Fruit fly (Drosophila melanogaster) whole organism, embryonic: ENCODE measurements around the gene wtrw.

Experiments
- Adf1 ChIP-seq: fragments of 200-800 bp; sonication (Bioruptor generic); IDR thresholded peaks from 2 replicates; pipeline ENCODE4 v1.3.6; 2022; ENCODE audit warnings: missing biosample characterization, missing genetic modification characterization
- Aef1 ChIP-seq: fragments of 200-800 bp; sonication (Bioruptor generic); IDR thresholded peaks from 3 replicates; pipeline ENCODE4 v1.3.6; 2022; ENCODE audit warnings: missing biosample characterization, missing genetic modification characterization
- Atf3 ChIP-seq: fragments of 200-800 bp; sonication (Bioruptor generic); optimal IDR thresholded peaks from 3 replicates; lab custom pipeline; 2016; ENCODE audit warnings: missing biosample characterization, missing genetic modification characterization
- Bteb2 ChIP-seq: fragments of 200-800 bp; sonication (Bioruptor generic); optimal IDR thresholded peaks from 2 replicates; lab custom pipeline; 2016; ENCODE audit warnings: missing biosample characterization, missing genetic modification characterization
- CG11504 ChIP-seq: fragments of 200-800 bp; sonication (Bioruptor generic); optimal IDR thresholded peaks from 3 replicates; lab custom pipeline; 2019; ENCODE audit warnings: missing biosample characterization, mild to moderate bottlenecking, missing genetic modification characterization, moderate library complexity
- CG12391 ChIP-seq: fragments of 200-800 bp; sonication (Bioruptor generic); optimal IDR thresholded peaks from 3 replicates; lab custom pipeline; 2018; ENCODE audit warnings: missing biosample characterization, mild to moderate bottlenecking, missing genetic modification characterization, moderate library complexity
- CG13287 ChIP-seq: fragments of 200-800 bp; sonication (Bioruptor generic); IDR thresholded peaks from 2 replicates; pipeline ENCODE4 v1.3.6; 2022; ENCODE audit warnings: missing biosample characterization, missing genetic modification characterization; ENCODE audit not compliant: partially characterized antibody
- CG13624 ChIP-seq: fragments of 200-800 bp; sonication (Bioruptor generic); optimal IDR thresholded peaks from 2 replicates; lab custom pipeline; 2016; ENCODE audit warnings: missing biosample characterization, missing genetic modification characterization
- CG15073 ChIP-seq: fragments of 200-800 bp; sonication (Bioruptor generic); optimal IDR thresholded peaks from 2 replicates; lab custom pipeline; 2016; ENCODE audit warnings: missing biosample characterization, missing genetic modification characterization
- CG1529 ChIP-seq: fragments of 200-800 bp; sonication (Bioruptor generic); optimal IDR thresholded peaks from 3 replicates; lab custom pipeline; 2018; ENCODE audit warnings: missing biosample characterization, missing genetic modification characterization
- CG17385 ChIP-seq: fragments of 200-800 bp; sonication (Bioruptor generic); optimal IDR thresholded peaks from 3 replicates; lab custom pipeline; 2018; ENCODE audit warnings: missing biosample characterization, mild to moderate bottlenecking, missing genetic modification characterization
- CG2712 ChIP-seq: fragments of 200-800 bp; optimal IDR thresholded peaks from 3 replicates; lab custom pipeline; 2019; ENCODE audit warnings: missing biosample characterization, mild to moderate bottlenecking, missing genetic modification characterization, moderate library complexity
- CG32532 ChIP-seq: fragments of 200-800 bp; sonication (Bioruptor generic); IDR thresholded peaks from 2 replicates; pipeline ENCODE4 v1.3.6; 2022; ENCODE audit warnings: missing biosample characterization, missing genetic modification characterization
- CG3281 ChIP-seq: fragments of 200-800 bp; sonication (Bioruptor generic); optimal IDR thresholded peaks from 3 replicates; lab custom pipeline; 2017; ENCODE audit warnings: missing biosample characterization, mild to moderate bottlenecking, missing genetic modification characterization
- CG34224 ChIP-seq: fragments of 200-800 bp; sonication (Bioruptor generic); IDR thresholded peaks from 3 replicates; pipeline ENCODE4 v1.3.6; 2022; ENCODE audit warnings: missing biosample characterization, missing genetic modification characterization; ENCODE audit not compliant: partially characterized antibody
- CG4424 ChIP-seq: fragments of 200-800 bp; sonication (Bioruptor generic); optimal IDR thresholded peaks from 3 replicates; lab custom pipeline; 2016; ENCODE audit warnings: missing biosample characterization, missing genetic modification characterization
- CG5180 ChIP-seq: fragments of 200-800 bp; sonication (Bioruptor generic); optimal IDR thresholded peaks from 3 replicates; lab custom pipeline; 2017; ENCODE audit warnings: missing biosample characterization, missing genetic modification characterization, mild to moderate bottlenecking, moderate library complexity, missing genetic modification reagents
- CG9215 ChIP-seq: fragments of 200-800 bp; sonication (Bioruptor generic); IDR thresholded peaks from 2 replicates; pipeline ENCODE4 v1.3.6; 2022; ENCODE audit warnings: missing biosample characterization, missing genetic modification characterization
- CoRest ChIP-seq: fragments of 200-800 bp; sonication (Bioruptor generic); optimal IDR thresholded peaks from 3 replicates; lab custom pipeline; 2018; ENCODE audit warnings: missing biosample characterization, mild to moderate bottlenecking, missing genetic modification characterization, moderate library complexity
- D19B ChIP-seq: fragments of 200-800 bp; sonication (Bioruptor generic); optimal IDR thresholded peaks from 2 replicates; lab custom pipeline; 2017; ENCODE audit warnings: missing biosample characterization, mild to moderate bottlenecking, missing genetic modification characterization
- Dfd ChIP-seq, 2 experiments: fragments of >200 bp; optimal IDR thresholded peaks; 2 replicates each; lab custom pipeline; 2017; ENCODE audit warnings: missing biosample characterization in 2 of 2, missing genetic modification characterization in 2 of 2
- Fer2 ChIP-seq: fragments of 200-800 bp; sonication (Bioruptor generic); optimal IDR thresholded peaks from 2 replicates; lab custom pipeline; 2018; ENCODE audit warnings: missing biosample characterization, mild to moderate bottlenecking, missing genetic modification characterization, moderate library complexity
- H15 ChIP-seq: fragments of 200-800 bp; sonication (Bioruptor generic); IDR thresholded peaks from 3 replicates; pipeline ENCODE4 v1.3.6; 2022; ENCODE audit warnings: missing biosample characterization, missing genetic modification characterization
- H2.0 ChIP-seq: fragments of 200-800 bp; sonication (Bioruptor generic); IDR thresholded peaks from 2 replicates; pipeline ENCODE4 v1.3.6; 2022; ENCODE audit warnings: missing biosample characterization, missing genetic modification characterization
- HLH4C ChIP-seq: fragments of 200-800 bp; sonication (Bioruptor generic); IDR thresholded peaks from 3 replicates; pipeline ENCODE4 v1.3.6; 2022; ENCODE audit warnings: missing biosample characterization, missing genetic modification characterization; ENCODE audit not compliant: partially characterized antibody
- Jarid2 ChIP-seq: fragments of 200-800 bp; sonication (Bioruptor generic); optimal IDR thresholded peaks from 3 replicates; lab custom pipeline; 2017; ENCODE audit warnings: mild to moderate bottlenecking, missing biosample characterization, missing genetic modification reagents, missing genetic modification characterization
- Mad ChIP-seq: fragments of 200-800 bp; sonication (Bioruptor generic); optimal IDR thresholded peaks from 2 replicates; lab custom pipeline; 2016; ENCODE audit warnings: missing biosample characterization, missing genetic modification characterization
- Meics ChIP-seq: fragments of 200-800 bp; sonication (Bioruptor generic); optimal IDR thresholded peaks from 2 replicates; lab custom pipeline; 2017; ENCODE audit warnings: missing biosample characterization, mild to moderate bottlenecking, missing genetic modification characterization
- NFAT ChIP-seq: fragments of 200-800 bp; sonication (Bioruptor generic); IDR thresholded peaks from 2 replicates; pipeline ENCODE4 v1.3.6; 2022; ENCODE audit warnings: missing biosample characterization, missing genetic modification characterization
- Nf-YA ChIP-seq: fragments of 200-800 bp; sonication (Bioruptor generic); IDR thresholded peaks from 2 replicates; pipeline ENCODE4 v1.3.6; 2022; ENCODE audit warnings: missing biosample characterization, missing genetic modification characterization
- Rx ChIP-seq: fragments of 200-800 bp; sonication (Bioruptor generic); IDR thresholded peaks from 2 replicates; pipeline ENCODE4 v1.3.6; 2022; ENCODE audit warnings: missing biosample characterization, missing genetic modification characterization
- Sox102F ChIP-seq: fragments of 200-800 bp; sonication (Bioruptor generic); optimal IDR thresholded peaks from 2 replicates; lab custom pipeline; 2018; ENCODE audit warnings: missing biosample characterization, mild to moderate bottlenecking, missing genetic modification characterization, moderate library complexity
- TFAM ChIP-seq: fragments of 200-800 bp; sonication (Bioruptor generic); optimal IDR thresholded peaks from 2 replicates; lab custom pipeline; 2017; ENCODE audit warnings: missing biosample characterization, missing genetic modification characterization, inconsistent platforms
- YL-1 ChIP-seq: fragments of 200-800 bp; sonication (Bioruptor generic); optimal IDR thresholded peaks from 3 replicates; lab custom pipeline; 2017; ENCODE audit warnings: missing biosample characterization, mild to moderate bottlenecking, missing genetic modification characterization
- amos ChIP-seq: fragments of 200-800 bp; sonication (Bioruptor generic); IDR thresholded peaks from 2 replicates; pipeline ENCODE4 v1.3.6; 2022; ENCODE audit warnings: missing biosample characterization, missing genetic modification characterization; ENCODE audit not compliant: partially characterized antibody
- ap ChIP-seq: fragments of 200-800 bp; sonication (Bioruptor generic); IDR thresholded peaks from 2 replicates; pipeline ENCODE4 v1.3.6; 2022; ENCODE audit warnings: missing biosample characterization, missing genetic modification characterization
- ase ChIP-seq: fragments of 200-800 bp; sonication (Bioruptor generic); IDR thresholded peaks from 3 replicates; pipeline ENCODE4 v1.3.6; 2022; ENCODE audit warnings: missing biosample characterization, missing genetic modification characterization
- bowl ChIP-seq: fragments of 200-800 bp; sonication (Bioruptor generic); IDR thresholded peaks from 2 replicates; pipeline ENCODE4 v1.3.6; 2022; ENCODE audit warnings: missing biosample characterization, missing genetic modification characterization
- cato ChIP-seq: fragments of 200-800 bp; sonication (Bioruptor generic); optimal IDR thresholded peaks from 2 replicates; lab custom pipeline; 2016; ENCODE audit warnings: missing biosample characterization, missing genetic modification characterization, borderline replicate concordance
- dan ChIP-seq: fragments of 200-800 bp; sonication (Bioruptor generic); IDR thresholded peaks from 2 replicates; pipeline ENCODE4 v1.3.6; 2022; ENCODE audit warnings: missing biosample characterization, missing genetic modification characterization
- dati ChIP-seq: fragments of 200-800 bp; sonication (Bioruptor generic); IDR thresholded peaks from 2 replicates; pipeline ENCODE4 v1.3.6; 2022; ENCODE audit warnings: missing biosample characterization, missing genetic modification characterization
- eve ChIP-seq, 2 experiments: fragments of >200 bp; optimal IDR thresholded peaks; 2 replicates each; lab custom pipeline; 2017; ENCODE audit warnings: missing biosample characterization in 2 of 2, missing genetic modification characterization in 2 of 2
- fru ChIP-seq: fragments of >200 bp; optimal IDR thresholded peaks from 2 replicates; lab custom pipeline; 2017
- gsb ChIP-seq: fragments of 200-800 bp; sonication (Bioruptor generic); IDR thresholded peaks from 2 replicates; pipeline ENCODE4 v1.3.6; 2022; ENCODE audit warnings: missing biosample characterization, missing genetic modification characterization
- her ChIP-seq: fragments of 200-800 bp; sonication (Bioruptor generic); optimal IDR thresholded peaks from 2 replicates; lab custom pipeline; 2016; ENCODE audit warnings: missing biosample characterization, missing genetic modification characterization
- knrl ChIP-seq: fragments of 200-800 bp; sonication (Bioruptor generic); IDR thresholded peaks from 3 replicates; pipeline ENCODE4 v1.3.6; 2022; ENCODE audit warnings: missing biosample characterization, missing genetic modification characterization; ENCODE audit not compliant: partially characterized antibody
- lbe ChIP-seq: fragments of 200-800 bp; sonication (Bioruptor generic); optimal IDR thresholded peaks from 2 replicates; lab custom pipeline; 2016; ENCODE audit warnings: missing biosample characterization, mild to moderate bottlenecking, missing genetic modification characterization
- pnt ChIP-seq: fragments of 200-800 bp; sonication (Bioruptor generic); optimal IDR thresholded peaks from 3 replicates; lab custom pipeline; 2016; ENCODE audit warnings: missing biosample characterization, missing genetic modification characterization
- pzg ChIP-seq: fragments of 200-800 bp; sonication (Bioruptor generic); optimal IDR thresholded peaks from 3 replicates; lab custom pipeline; 2018; ENCODE audit warnings: missing biosample characterization, mild to moderate bottlenecking, missing genetic modification characterization, moderate library complexity
- tgo ChIP-seq: fragments of 200-800 bp; sonication (Bioruptor generic); IDR thresholded peaks from 3 replicates; pipeline ENCODE4 v1.3.6; 2022; ENCODE audit warnings: missing biosample characterization, missing genetic modification characterization
- twi ChIP-seq: fragments of 200-800 bp; optimal IDR thresholded peaks from 2 replicates; lab custom pipeline; 2019; ENCODE audit warnings: missing biosample characterization, mild to moderate bottlenecking, missing genetic modification characterization, moderate library complexity
- zen ChIP-seq: fragments of 200-800 bp; sonication (Bioruptor generic); optimal IDR thresholded peaks from 3 replicates; lab custom pipeline; 2018; ENCODE audit warnings: missing biosample characterization, mild to moderate bottlenecking, missing genetic modification characterization, moderate library complexity

wtrw gene

dm6 chr3R:7936786-7937363 lies 45.7 kb downstream of the wtrw start:
- TF ChIP-seq CG4424 (GFP tag; lab: Kevin White, UChicago): no peak
- no peak for TF ChIP-seq Bteb2
- TF ChIP-seq CG13624: no peak
- TF ChIP-seq CG34224 (GFP tag; lab: Robert Waterston, UW): no peak
- TF ChIP-seq dati (GFP tag; lab: Robert Waterston, UW): no peak
- no peak for TF ChIP-seq CG1529 (GFP tag; lab: Kevin White, UChicago)
- TF ChIP-seq D19B (GFP tag; lab: Kevin White, UChicago): no peak
- no peak for TF ChIP-seq zen (tag; lab: Kevin White, UChicago)
- TF ChIP-seq CG13287: peak; percentile 14; the same call in 1 of the 2 replicates
- no peak for TF ChIP-seq eve (GFP tag; optimal IDR thresholded peaks at IDR 0.05; lab: Kevin White, UChicago)
- no peak for TF ChIP-seq knrl (GFP tag; lab: Robert Waterston, UW)
- no peak for TF ChIP-seq YL-1 (GFP tag; lab: Kevin White, UChicago)
- TF ChIP-seq NFAT (GFP tag; lab: Robert Waterston, UW): no peak
- no peak for TF ChIP-seq Atf3 (GFP tag; lab: Kevin White, UChicago)
- no peak for TF ChIP-seq dan
- TF ChIP-seq Aef1 (GFP tag; lab: Robert Waterston, UW): peak; percentile 70
- TF ChIP-seq Meics (GFP tag; lab: Kevin White, UChicago): no peak
- TF ChIP-seq Mad: no peak
- no peak for TF ChIP-seq CG17385 (GFP tag; lab: Kevin White, UChicago)
- TF ChIP-seq CoRest (tag; lab: Kevin White, UChicago): peak; percentile 1
- TF ChIP-seq H2.0 (GFP tag; lab: Robert Waterston, UW): no peak
- no peak for TF ChIP-seq TFAM (GFP tag; lab: Kevin White, UChicago)
- no peak for TF ChIP-seq H15 (GFP tag; lab: Robert Waterston, UW)
- TF ChIP-seq Sox102F (GFP tag; lab: Kevin White, UChicago): no peak
- TF ChIP-seq gsb: no peak
- no peak for TF ChIP-seq Rx (GFP tag; lab: Robert Waterston, UW)
- TF ChIP-seq Adf1 (GFP tag; lab: Robert Waterston, UW): no peak
- TF ChIP-seq fru (lab: Kevin White, UChicago): no peak
- no peak for TF ChIP-seq ase (GFP tag; lab: Robert Waterston, UW)
- 0 out of 3 replicates have a peak, but pooled peaks have one; percentile 34 for TF ChIP-seq HLH4C (GFP tag; lab: Robert Waterston, UW)
- no peak for TF ChIP-seq amos (GFP tag; lab: Robert Waterston, UW)
- TF ChIP-seq CG11504 (tag; lab: Kevin White, UChicago): no peak
- no peak for TF ChIP-seq Dfd (GFP tag; optimal IDR thresholded peaks at IDR 0.05; lab: Kevin White, UChicago)
- no peak for TF ChIP-seq CG12391 (tag; lab: Kevin White, UChicago)
- no peak for TF ChIP-seq bowl (GFP tag; lab: Robert Waterston, UW)
- TF ChIP-seq ap: no peak
- peak; percentile 84 for TF ChIP-seq CG5180 (GFP tag; lab: Kevin White, UChicago)
- TF ChIP-seq CG15073 (GFP tag; lab: Kevin White, UChicago): no peak
- TF ChIP-seq tgo (GFP tag; lab: Robert Waterston, UW): no peak
- TF ChIP-seq CG32532 (GFP tag; lab: Robert Waterston, UW): no peak
- TF ChIP-seq Nf-YA: peak; percentile 73
- TF ChIP-seq her (GFP tag; lab: Kevin White, UChicago): no peak
- TF ChIP-seq pnt (GFP tag; lab: Kevin White, UChicago): no peak
- TF ChIP-seq CG3281: no peak
- no peak for TF ChIP-seq Fer2 (tag; lab: Kevin White, UChicago)
- no peak for TF ChIP-seq twi
- TF ChIP-seq CG9215 (GFP tag; lab: Robert Waterston, UW): no peak
- peak; percentile 48 for TF ChIP-seq Jarid2 (GFP tag; lab: Kevin White, UChicago)
- no peak for TF ChIP-seq pzg
- no peak for TF ChIP-seq CG2712
- no peak for TF ChIP-seq lbe (GFP tag; lab: Kevin White, UChicago)
- no peak for TF ChIP-seq cato (GFP tag; lab: Kevin White, UChicago)
